Worm (Caenorhabditis elegans): Measurements from ENCODE around the gene crh-2.

The crh-2 gene

DNA sequence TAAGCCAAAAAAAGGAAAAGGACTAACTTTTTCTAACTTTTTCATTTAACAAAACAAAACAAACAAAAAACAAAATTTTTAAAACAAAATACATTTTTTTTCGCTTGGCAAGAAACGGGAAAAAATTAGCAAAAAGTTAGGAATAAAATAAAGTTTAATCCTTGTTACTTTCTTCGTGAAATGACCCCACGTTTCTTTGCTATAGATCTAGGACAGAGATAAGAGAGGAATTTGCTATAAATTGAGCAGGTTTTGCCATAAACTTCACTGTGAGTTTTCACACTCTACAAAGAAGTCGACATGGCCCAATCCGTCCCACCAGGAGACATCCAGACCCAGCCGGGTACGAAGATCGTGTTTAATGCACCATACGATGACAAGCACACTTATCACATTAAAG lies 12.1 kb upstream of the crh-2 start, which contains the start of gene msp-50:
TSS of gene msp-50 (plus strand) at position 301 of the 400 bp plus-strand sequence.
- TF ChIP-seq cog-1 (tag; optimal IDR thresholded peaks at IDR 0.05) (no peak), ztf-29 (GFP tag; IDR thresholded peaks at IDR 0.05) (no peak), ref-1 (GFP tag; conservative IDR thresholded peaks at IDR 0.05) (no peak), med-1 (GFP tag; optimal IDR thresholded peaks at IDR 0.05; ENCODE audit: insufficient read depth) (no peak), flt-1 (GFP tag; IDR thresholded peaks at IDR 0.05) (no peak), T22C8.4 (GFP tag; IDR thresholded peaks at IDR 0.05) (no peak), tab-1 (GFP tag; IDR thresholded peaks at IDR 0.05) (no peak), klf-2 (GFP tag; conservative IDR thresholded peaks at IDR 0.05) (no peak), ztf-23 (GFP tag; IDR thresholded peaks at IDR 0.05) (no peak)

DNA sequence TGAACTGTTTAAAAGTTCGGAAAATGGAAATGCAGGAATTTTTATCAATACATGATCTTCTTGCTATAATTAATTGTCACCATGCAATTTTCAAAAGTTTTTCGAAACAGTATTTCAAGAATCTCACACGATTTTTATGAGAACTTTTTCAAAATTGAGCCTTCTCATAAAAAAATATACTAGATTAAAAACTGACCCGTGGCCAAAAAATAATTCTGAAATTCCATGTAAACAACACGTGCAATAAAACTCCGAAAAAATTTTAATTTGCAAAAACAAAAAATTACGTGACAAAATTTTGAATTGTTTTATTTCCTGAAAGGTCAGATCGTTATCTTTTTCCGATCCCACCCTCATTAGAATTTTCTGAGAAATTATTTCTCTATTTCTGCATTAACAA lies 8.1 kb upstream of the crh-2 start, which contains the start of gene C34F11.5:
TSS of gene C34F11.5 (plus strand) at position 301 of the 400 bp plus-strand sequence.
- no peak for TF ChIP-seq cog-1 (tag; optimal IDR thresholded peaks at IDR 0.05)
- TF ChIP-seq flt-1 (GFP tag; IDR thresholded peaks at IDR 0.05): no peak
- no peak for TF ChIP-seq tab-1 (GFP tag; IDR thresholded peaks at IDR 0.05)
- no peak for TF ChIP-seq T22C8.4 (GFP tag; IDR thresholded peaks at IDR 0.05)
- no peak for TF ChIP-seq med-1 (GFP tag; optimal IDR thresholded peaks at IDR 0.05; ENCODE audit: insufficient read depth)
- TF ChIP-seq klf-2 (GFP tag; conservative IDR thresholded peaks at IDR 0.05): no peak
- TF ChIP-seq ref-1 (GFP tag; conservative IDR thresholded peaks at IDR 0.05): no peak
- no peak for TF ChIP-seq ztf-29 (GFP tag; IDR thresholded peaks at IDR 0.05)
- no peak for TF ChIP-seq ztf-23 (GFP tag; IDR thresholded peaks at IDR 0.05)

DNA sequence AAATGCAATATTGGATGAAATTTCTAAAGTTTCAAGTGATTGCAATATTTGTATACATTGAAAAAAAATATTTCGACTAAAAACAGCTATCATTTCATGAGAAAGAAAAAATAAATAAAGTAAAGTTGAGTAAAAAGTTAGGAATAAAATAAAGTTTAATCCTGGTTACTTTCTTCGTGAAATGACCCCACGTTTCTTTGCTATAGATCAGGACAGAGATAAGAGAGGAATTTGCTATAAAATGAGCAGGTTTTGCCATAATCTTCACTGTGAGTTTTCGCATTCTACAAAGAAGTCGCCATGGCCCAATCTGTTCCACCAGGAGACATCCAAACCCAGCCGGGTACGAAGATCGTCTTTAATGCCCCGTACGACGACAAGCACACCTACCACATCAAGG lies 6.7 kb upstream of the crh-2 start, which contains the start of gene msp-49:
TSS of gene msp-49 (plus strand) at position 301 of the 400 bp plus-strand sequence.
- no peak for TF ChIP-seq ref-1 (GFP tag; conservative IDR thresholded peaks at IDR 0.05)
- TF ChIP-seq T22C8.4 (GFP tag; IDR thresholded peaks at IDR 0.05): no peak
- no peak for TF ChIP-seq tab-1 (GFP tag; IDR thresholded peaks at IDR 0.05)
- TF ChIP-seq klf-2 (GFP tag; conservative IDR thresholded peaks at IDR 0.05): no peak
- TF ChIP-seq ztf-29 (GFP tag; IDR thresholded peaks at IDR 0.05): no peak
- TF ChIP-seq flt-1 (GFP tag; IDR thresholded peaks at IDR 0.05): no peak
- no peak for TF ChIP-seq med-1 (GFP tag; optimal IDR thresholded peaks at IDR 0.05; ENCODE audit: insufficient read depth)
- no peak for TF ChIP-seq ztf-23 (GFP tag; IDR thresholded peaks at IDR 0.05)
- TF ChIP-seq cog-1 (tag; optimal IDR thresholded peaks at IDR 0.05): no peak

DNA sequence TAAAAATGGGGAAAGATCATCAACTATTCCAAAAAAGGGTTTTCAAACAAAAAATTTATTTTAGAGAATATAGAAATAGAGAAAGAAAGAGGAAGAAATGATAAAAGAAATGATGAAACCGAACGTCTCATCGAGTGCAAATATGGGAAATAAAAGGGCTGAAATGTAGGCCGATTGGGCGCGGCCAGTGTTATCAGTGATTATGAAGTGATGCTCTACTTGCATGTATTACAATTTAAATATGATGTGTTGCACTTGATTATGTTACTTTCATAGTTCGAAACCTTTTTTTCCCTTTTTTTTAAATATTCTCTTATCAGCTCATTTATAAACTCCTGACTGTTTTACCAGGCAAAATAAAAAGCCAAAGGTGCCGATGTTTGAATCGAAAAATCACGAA lies 4.4 kb upstream of the crh-2 start:
- TF ChIP-seq flt-1 (GFP tag; IDR thresholded peaks at IDR 0.05): no peak
- TF ChIP-seq ztf-29 (GFP tag; IDR thresholded peaks at IDR 0.05): no peak
- TF ChIP-seq med-1 (GFP tag; optimal IDR thresholded peaks at IDR 0.05; ENCODE audit: insufficient read depth): no peak
- no peak for TF ChIP-seq ref-1 (GFP tag; conservative IDR thresholded peaks at IDR 0.05)
- no peak for TF ChIP-seq cog-1 (tag; optimal IDR thresholded peaks at IDR 0.05)
- no peak for TF ChIP-seq klf-2 (GFP tag; conservative IDR thresholded peaks at IDR 0.05)
- no peak for TF ChIP-seq T22C8.4 (GFP tag; IDR thresholded peaks at IDR 0.05)
- TF ChIP-seq ztf-23 (GFP tag; IDR thresholded peaks at IDR 0.05): no peak
- no peak for TF ChIP-seq tab-1 (GFP tag; IDR thresholded peaks at IDR 0.05)

DNA sequence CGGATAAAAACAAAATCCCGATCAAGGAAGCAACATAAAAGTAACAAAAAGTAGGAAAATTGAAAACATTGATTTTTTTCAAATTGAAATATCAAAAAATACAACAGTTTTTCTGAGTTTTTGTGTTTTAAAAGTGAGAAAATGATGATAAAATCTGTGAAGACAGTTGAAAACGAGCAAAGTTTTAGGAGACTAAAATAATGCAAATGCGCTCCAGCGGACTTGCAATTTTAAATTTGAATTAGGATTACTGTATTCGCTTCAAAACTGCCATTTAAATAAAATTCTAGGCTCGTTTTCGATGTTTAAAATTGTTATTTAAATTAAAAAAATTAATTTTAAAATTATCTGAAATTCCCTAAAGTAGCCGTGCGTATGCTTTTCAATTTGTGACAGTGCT lies 565 bp upstream of the crh-2 start:
- no peak for TF ChIP-seq ref-1 (GFP tag; conservative IDR thresholded peaks at IDR 0.05)
- no peak for TF ChIP-seq cog-1 (tag; optimal IDR thresholded peaks at IDR 0.05)
- TF ChIP-seq med-1 (GFP tag; optimal IDR thresholded peaks at IDR 0.05; ENCODE audit: insufficient read depth): no peak
- no peak for TF ChIP-seq tab-1 (GFP tag; IDR thresholded peaks at IDR 0.05)
- TF ChIP-seq ztf-23 (GFP tag; IDR thresholded peaks at IDR 0.05): no peak
- TF ChIP-seq flt-1 (GFP tag; IDR thresholded peaks at IDR 0.05): no peak
- TF ChIP-seq klf-2 (GFP tag; conservative IDR thresholded peaks at IDR 0.05): no peak
- TF ChIP-seq T22C8.4 (GFP tag; IDR thresholded peaks at IDR 0.05): no peak
- no peak for TF ChIP-seq ztf-29 (GFP tag; IDR thresholded peaks at IDR 0.05)

DNA sequence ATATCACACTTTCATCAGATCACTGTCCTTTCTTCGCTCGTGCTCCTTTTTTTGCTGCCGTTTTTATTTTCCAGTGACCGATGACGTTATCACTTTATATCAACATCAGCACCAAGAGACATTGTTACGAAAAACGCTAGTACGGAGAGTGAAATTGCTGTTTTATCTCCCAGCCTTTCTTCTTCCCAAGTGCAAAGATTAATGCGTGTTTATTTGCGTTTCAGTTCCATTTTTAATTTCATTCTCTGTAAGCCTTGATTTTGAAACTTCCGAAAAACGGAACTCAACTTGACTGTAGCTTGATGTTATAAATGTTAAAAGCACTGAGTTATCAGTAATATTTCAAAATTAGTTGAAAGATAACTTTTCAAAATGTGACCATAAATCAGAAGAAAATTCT lies 499 bp downstream of the crh-2 start:
- TF ChIP-seq ztf-23 (GFP tag; IDR thresholded peaks at IDR 0.05): no peak
- no peak for TF ChIP-seq med-1 (GFP tag; optimal IDR thresholded peaks at IDR 0.05; ENCODE audit: insufficient read depth)
- TF ChIP-seq T22C8.4 (GFP tag; IDR thresholded peaks at IDR 0.05): no peak
- TF ChIP-seq flt-1 (GFP tag; IDR thresholded peaks at IDR 0.05): no peak
- no peak for TF ChIP-seq tab-1 (GFP tag; IDR thresholded peaks at IDR 0.05)
- TF ChIP-seq cog-1 (tag; optimal IDR thresholded peaks at IDR 0.05): no peak
- TF ChIP-seq ztf-29 (GFP tag; IDR thresholded peaks at IDR 0.05): no peak
- no peak for TF ChIP-seq ref-1 (GFP tag; conservative IDR thresholded peaks at IDR 0.05)

DNA sequence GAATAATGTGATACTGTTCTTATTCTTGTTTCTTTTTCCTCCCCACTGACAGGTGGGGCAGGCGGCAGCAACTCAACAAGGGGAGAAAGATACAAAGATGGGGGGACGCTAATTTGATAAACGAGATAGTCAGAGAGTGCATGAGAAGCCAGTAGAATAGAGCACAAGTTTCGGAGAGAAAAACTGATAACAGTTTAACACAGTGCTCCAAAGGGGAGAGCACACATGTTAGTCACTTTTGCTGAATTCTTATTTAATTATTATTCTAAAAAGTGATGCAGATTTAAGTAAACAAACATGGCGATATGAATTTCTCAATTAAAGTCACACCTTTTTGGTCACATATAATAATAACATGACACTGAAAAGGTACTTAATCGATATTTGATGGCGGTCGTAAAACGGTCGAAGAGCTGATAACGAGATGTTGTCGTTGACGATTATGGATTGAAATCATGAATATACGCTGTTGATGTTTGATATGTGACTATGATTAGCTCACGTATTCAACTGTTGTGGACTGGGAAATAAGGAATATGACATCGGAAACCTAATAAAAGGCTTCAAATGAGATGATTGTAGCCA lies 1.3 kb downstream of the crh-2 start:
- TF ChIP-seq flt-1 (GFP tag; IDR thresholded peaks at IDR 0.05): no peak
- TF ChIP-seq cog-1 (tag; optimal IDR thresholded peaks at IDR 0.05): no peak
- TF ChIP-seq ref-1 (GFP tag; conservative IDR thresholded peaks at IDR 0.05): no peak
- no peak for TF ChIP-seq tab-1 (GFP tag; IDR thresholded peaks at IDR 0.05)
- no peak for TF ChIP-seq med-1 (GFP tag; optimal IDR thresholded peaks at IDR 0.05; ENCODE audit: insufficient read depth)
- TF ChIP-seq ztf-29 (GFP tag; IDR thresholded peaks at IDR 0.05): no peak
- no peak for TF ChIP-seq ztf-23 (GFP tag; IDR thresholded peaks at IDR 0.05)
- TF ChIP-seq klf-2 (GFP tag; conservative IDR thresholded peaks at IDR 0.05): no peak
- no peak for TF ChIP-seq T22C8.4 (GFP tag; IDR thresholded peaks at IDR 0.05)

DNA sequence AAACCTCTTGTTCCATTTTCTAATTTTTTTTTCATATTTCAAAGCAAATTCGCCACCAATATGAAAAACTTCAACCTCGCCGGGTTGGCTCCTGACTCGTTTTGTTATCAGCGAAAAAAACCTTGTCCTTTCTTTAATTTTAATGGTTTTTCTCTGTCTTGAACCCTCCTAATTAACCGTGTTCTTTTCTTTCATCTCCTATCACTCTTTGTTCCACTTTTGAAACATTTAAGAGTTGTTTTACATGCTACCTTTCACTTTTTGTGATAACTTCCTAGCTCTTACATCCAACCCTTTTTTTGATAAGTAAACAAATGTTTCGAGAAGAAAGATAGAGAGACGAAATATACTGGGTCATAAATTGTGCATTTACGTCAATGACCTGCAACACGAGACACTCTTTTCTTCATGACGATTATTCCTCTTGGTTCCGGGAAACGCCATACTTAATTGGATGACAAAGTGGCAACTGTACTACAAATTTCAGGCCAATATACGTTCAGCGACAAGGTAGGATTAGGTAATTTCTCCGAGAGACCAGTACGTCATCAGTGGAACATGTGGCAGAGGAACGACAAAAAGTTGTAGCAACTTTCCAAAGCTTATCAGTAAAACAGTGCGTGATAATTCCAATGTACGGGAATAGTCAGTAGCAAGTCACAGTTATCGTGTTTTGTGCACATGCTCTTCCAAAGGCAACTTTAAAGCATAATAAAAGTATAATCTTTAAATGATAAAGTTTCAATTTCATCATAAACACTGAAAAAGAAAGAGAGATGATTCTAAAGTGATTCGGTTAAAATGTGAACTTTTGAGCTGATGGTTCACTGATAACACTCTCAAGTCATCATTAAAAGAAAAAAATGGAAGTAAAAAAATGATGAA lies 2.5 kb downstream of the crh-2 start:
- no peak for TF ChIP-seq ref-1 (GFP tag; conservative IDR thresholded peaks at IDR 0.05)

DNA sequence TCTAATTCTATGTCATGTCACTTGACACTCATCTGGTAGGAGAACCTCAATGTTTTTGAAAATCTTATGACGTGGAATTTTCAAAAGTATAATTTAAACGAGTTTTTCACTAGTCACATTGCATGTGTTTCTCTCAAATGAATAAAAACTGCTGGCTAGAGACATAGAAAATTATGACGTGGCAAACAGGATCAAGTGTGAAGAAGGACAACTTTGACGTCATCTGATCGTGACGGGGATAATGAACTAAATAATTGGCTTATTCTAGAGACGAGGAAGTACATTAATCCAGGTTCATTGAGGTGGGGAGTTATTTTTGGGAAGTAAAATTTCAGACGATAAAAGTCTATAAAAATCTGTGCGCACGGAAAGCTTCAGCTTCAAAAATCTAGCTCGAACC lies 4.2 kb downstream of the crh-2 start:
- TF ChIP-seq ztf-29 (GFP tag; IDR thresholded peaks at IDR 0.05): no peak
- TF ChIP-seq ztf-23 (GFP tag; IDR thresholded peaks at IDR 0.05): no peak
- no peak for TF ChIP-seq T22C8.4 (GFP tag; IDR thresholded peaks at IDR 0.05)
- no peak for TF ChIP-seq klf-2 (GFP tag; conservative IDR thresholded peaks at IDR 0.05)
- no peak for TF ChIP-seq ref-1 (GFP tag; conservative IDR thresholded peaks at IDR 0.05)
- no peak for TF ChIP-seq cog-1 (tag; optimal IDR thresholded peaks at IDR 0.05)
- TF ChIP-seq med-1 (GFP tag; optimal IDR thresholded peaks at IDR 0.05; ENCODE audit: insufficient read depth): no peak
- TF ChIP-seq flt-1 (GFP tag; IDR thresholded peaks at IDR 0.05): no peak
- TF ChIP-seq tab-1 (GFP tag; IDR thresholded peaks at IDR 0.05): no peak

Measured in whole organism, midembryonic.